Fruit fly (Drosophila melanogaster) whole organism, wandering third instar larva: ENCODE results near the gene mthl9.

Experiments
- Hnf4 ChIP-seq: fragments of 200-800 bp; sonication (Bioruptor generic); optimal IDR thresholded peaks from 2 replicates; lab custom pipeline; 2016; ENCODE audit warnings: missing biosample characterization, mild to moderate bottlenecking, missing genetic modification characterization
- Sp1 ChIP-seq: fragments of 200-800 bp; sonication (Bioruptor generic); optimal IDR thresholded peaks from 3 replicates; lab custom pipeline; 2019; ENCODE audit warnings: missing biosample characterization, mild to moderate bottlenecking, missing genetic modification characterization, moderate library complexity
- br ChIP-seq: fragments of 200-800 bp; sonication (Bioruptor generic); optimal IDR thresholded peaks from 2 replicates; lab custom pipeline; 2016; ENCODE audit warnings: missing biosample characterization, missing genetic modification characterization
- fru ChIP-seq: fragments of 200-800 bp; sonication (Bioruptor generic); optimal IDR thresholded peaks from 3 replicates; lab custom pipeline; 2016; ENCODE audit warnings: missing biosample characterization, mild to moderate bottlenecking, missing genetic modification characterization

- TF ChIP-seq Hnf4 (GFP tag; lab: Kevin White, UChicago) (no peak), Sp1 (GFP tag; lab: Kevin White, UChicago) (no peak), br (GFP tag; lab: Kevin White, UChicago) (no peak), fru (GFP tag; lab: Kevin White, UChicago) (no peak)
Observed at dm6 chr3L:361201-361600, 29.1 kb upstream of the mthl9 start, which contains the start of the genes Cdc5 and CG1233.
